Fruit fly (Drosophila melanogaster): ENCODE results near the gene Gdap1.

Gdap1 gene

DNA sequence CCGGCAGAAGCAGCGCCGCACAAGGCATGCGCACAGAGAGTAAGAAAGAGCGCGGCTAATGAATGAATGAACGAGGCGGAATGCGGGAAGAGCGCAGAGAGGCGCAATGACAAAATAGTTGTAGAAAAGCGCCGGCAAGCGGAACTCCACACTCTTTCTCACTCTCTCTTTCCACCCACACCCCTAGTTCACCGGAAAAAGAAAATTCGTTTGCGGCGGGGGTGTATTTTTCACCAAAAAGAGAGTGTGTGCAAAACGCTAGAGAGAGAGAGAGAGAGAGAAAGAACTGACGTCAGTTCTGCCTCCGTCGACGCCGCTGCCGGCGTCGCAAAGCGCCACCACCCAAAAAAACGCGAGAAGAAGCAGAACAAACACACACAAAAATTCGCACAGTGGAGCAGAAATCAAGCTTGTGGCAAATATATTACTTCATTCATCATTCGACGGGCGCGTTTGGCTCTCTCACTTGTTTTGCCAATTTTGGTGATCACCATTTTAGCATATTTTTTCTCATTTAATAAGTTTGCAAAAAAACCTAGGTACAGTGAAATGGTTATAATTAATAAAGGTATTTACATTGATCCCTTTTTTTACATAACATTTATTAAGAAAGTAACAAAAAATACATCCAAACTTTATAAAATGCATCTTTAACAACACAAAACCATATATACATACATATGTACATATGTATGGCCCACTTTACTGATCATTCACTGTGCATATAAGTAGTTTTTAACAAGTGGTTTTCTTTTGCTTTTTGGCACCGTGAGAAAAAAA, 43.3 kb downstream of the Gdap1 start (continued):
- TF ChIP-seq sim (GFP tag; IDR thresholded peaks at IDR 0.05) (0 out of 2 replicates have a peak, but pooled peaks have one; percentile 55), Dfd (GFP tag; optimal IDR thresholded peaks at IDR 0.05) (no peak), Hmr (GFP tag; optimal IDR thresholded peaks at IDR 0.05) (peak; percentile 55), CG12659 (GFP tag; optimal IDR thresholded peaks at IDR 0.05) (peak; percentile 65), Fer3 (tag; optimal IDR thresholded peaks at IDR 0.05) (peak; percentile 50), schlank (tag; optimal IDR thresholded peaks at IDR 0.05) (no peak), CG11504 (tag; optimal IDR thresholded peaks at IDR 0.05) (peak; percentile 73), B-H1 (GFP tag; IDR thresholded peaks at IDR 0.05) (peak; percentile 30; the same call in 2 of the 3 replicates), CG13123 (GFP tag; optimal IDR thresholded peaks at IDR 0.05) (no peak), CG18011 (GFP tag; optimal IDR thresholded peaks at IDR 0.05) (peak; percentile 31), pan (optimal IDR thresholded peaks at IDR 0.05) (no peak), pan (GFP tag; optimal IDR thresholded peaks at IDR 0.05 in 1 of 2, IDR thresholded peaks at IDR 0.05 in 1 of 2) (peak in 1 of 2 experiments; percentile 65), CG11398 (GFP tag; optimal IDR thresholded peaks at IDR 0.05) (no peak), CG31224 (GFP tag; IDR thresholded peaks at IDR 0.05) (0 out of 2 replicates have a peak, but pooled peaks have one; percentile 17), rib (GFP tag; IDR thresholded peaks at IDR 0.05) (no peak), CG17328 (GFP tag; IDR thresholded peaks at IDR 0.05) (no peak; the same call in 1 of the 2 replicates), Usf (GFP tag; optimal IDR thresholded peaks at IDR 0.05) (peak; percentile 39), Fer1 (GFP tag; optimal IDR thresholded peaks at IDR 0.05) (peak; percentile 35), Ada2b (GFP tag; IDR thresholded peaks at IDR 0.05) (no peak), CG8290 (GFP tag; optimal IDR thresholded peaks at IDR 0.05) (no peak), CG8290 (tag; optimal IDR thresholded peaks at IDR 0.05) (peak in 1 of 2 experiments; percentile 8), CG4707 (GFP tag; optimal IDR thresholded peaks at IDR 0.05) (no peak), tin (GFP tag; optimal IDR thresholded peaks at IDR 0.05) (no peak), CG8924 (tag; optimal IDR thresholded peaks at IDR 0.05) (peak; percentile 24), CG11723 (GFP tag; optimal IDR thresholded peaks at IDR 0.05) (peak; percentile 22), chinmo (GFP tag; IDR thresholded peaks at IDR 0.05; ENCODE audit: partially characterized antibody) (peak; percentile 3; the same call in 1 of the 4 replicates), D19B (GFP tag; optimal IDR thresholded peaks at IDR 0.05) (peak; percentile 1), CG12299 (tag; optimal IDR thresholded peaks at IDR 0.05) (no peak), abd-A (tag; optimal IDR thresholded peaks at IDR 0.05) (no peak), CG15011 (GFP tag; optimal IDR thresholded peaks at IDR 0.05) (peak; percentile 32), CG31441 (GFP tag; IDR thresholded peaks at IDR 0.05) (peak; percentile 58; the same call in 1 of the 2 replicates), CG1602 (GFP tag; optimal IDR thresholded peaks at IDR 0.05) (peak; percentile 46), CG34224 (GFP tag; IDR thresholded peaks at IDR 0.05; ENCODE audit: partially characterized antibody) (peak; percentile 62), inv (GFP tag; IDR thresholded peaks at IDR 0.05; ENCODE audit: partially characterized antibody) (no peak), unc-4 (GFP tag; IDR thresholded peaks at IDR 0.05; ENCODE audit: partially characterized antibody) (peak; percentile 57), CG7928 (GFP tag; optimal IDR thresholded peaks at IDR 0.05) (no peak), Dip2 (GFP tag; IDR thresholded peaks at IDR 0.05) (no peak), Antp (GFP tag; optimal IDR thresholded peaks at IDR 0.05) (peak; percentile 29), CG34422 (GFP tag; IDR thresholded peaks at IDR 0.05) (peak; percentile 16; the same call in 1 of the 3 replicates), CG15479 (GFP tag; optimal IDR thresholded peaks at IDR 0.05) (peak; percentile 65), CG12155 (GFP tag; optimal IDR thresholded peaks at IDR 0.05) (peak; percentile 55), CG5953 (GFP tag; IDR thresholded peaks at IDR 0.05) (0 out of 2 replicates have a peak, but pooled peaks have one; percentile 10), sens (GFP tag) (peak; percentile 24), bowl (GFP tag; IDR thresholded peaks at IDR 0.05) (no peak), BtbVII (GFP tag; optimal IDR thresholded peaks at IDR 0.05) (peak; percentile 61), CG12942 (GFP tag; optimal IDR thresholded peaks at IDR 0.05) (peak; percentile 58), Awh (GFP tag; IDR thresholded peaks at IDR 0.05) (no peak), Adf1 (GFP tag; IDR thresholded peaks at IDR 0.05) (peak; percentile 98), CG9817 (tag; optimal IDR thresholded peaks at IDR 0.05) (peak; percentile 24)

Measured in whole organism, embryonic.